Worm (Caenorhabditis elegans) whole organism, mixed stage, embryonic: ENCODE results near the gene F38A1.13.

Experiments used
- M03D4.4 ChIP-seq: sonication (generic microtip); optimal IDR thresholded peaks from 2 replicates; lab custom pipeline; 2017; ENCODE audit warnings: mild to moderate bottlenecking, missing genetic modification characterization, missing compliant biosample characterization
- blmp-1 ChIP-seq: fragments of 150-350 bp; optimal IDR thresholded peaks from 2 replicates; lab custom pipeline; 2014; ENCODE audit warnings: missing biosample characterization, missing genetic modification characterization
- ceh-43 ChIP-seq: fragments of 200-800 bp; sonication (Bioruptor generic); optimal IDR thresholded peaks from 2 replicates; lab custom pipeline; 2018; ENCODE audit warnings: mild to moderate bottlenecking, missing genetic modification characterization, moderate library complexity, missing compliant biosample characterization
- ceh-83 ChIP-seq: fragments of 200-800 bp; sonication (Bioruptor generic); optimal IDR thresholded peaks from 2 replicates; lab custom pipeline; 2018; ENCODE audit warnings: mild to moderate bottlenecking, missing genetic modification characterization, missing compliant biosample characterization
- ces-1 ChIP-seq: fragments of 150-350 bp; optimal IDR thresholded peaks from 2 replicates; lab custom pipeline; 2014; ENCODE audit warnings: missing biosample characterization, missing genetic modification reagents, missing genetic modification characterization
- cnd-1 ChIP-seq: fragments of 200-800 bp; sonication (Bioruptor generic); optimal IDR thresholded peaks from 2 replicates; lab custom pipeline; 2018; ENCODE audit warnings: mild to moderate bottlenecking, missing genetic modification characterization, missing compliant biosample characterization
- elt-1 ChIP-seq: sonication (generic microtip); optimal IDR thresholded peaks from 2 replicates; lab custom pipeline; 2017; ENCODE audit warnings: missing genetic modification characterization, mild to moderate bottlenecking, missing compliant biosample characterization, antibody characterized with exemption, moderate library complexity, borderline replicate concordance; ENCODE audit not compliant: insufficient read depth
- elt-3 ChIP-seq: fragments of 150-350 bp; optimal IDR thresholded peaks from 2 replicates; lab custom pipeline; 2014; ENCODE audit warnings: missing biosample characterization, missing genetic modification characterization
- flh-1 ChIP-seq: fragments of 200-800 bp; sonication (Bioruptor generic); optimal IDR thresholded peaks from 2 replicates; lab custom pipeline; 2018; ENCODE audit warnings: mild to moderate bottlenecking, missing genetic modification characterization, moderate library complexity, missing compliant biosample characterization
- ham-2 ChIP-seq: fragments of 200-800 bp; sonication (Bioruptor generic); optimal IDR thresholded peaks from 2 replicates; lab custom pipeline; 2018; ENCODE audit warnings: mild to moderate bottlenecking, missing genetic modification characterization, missing compliant biosample characterization
- hlh-1 ChIP-seq: fragments of 150-350 bp; optimal IDR thresholded peaks from 2 replicates; lab custom pipeline; 2014; ENCODE audit warnings: missing biosample characterization, missing genetic modification reagents, missing genetic modification characterization
- lin-13 ChIP-seq: fragments of 150-350 bp; optimal IDR thresholded peaks from 2 replicates; lab custom pipeline; 2014; ENCODE audit warnings: missing biosample characterization, missing genetic modification characterization
- lin-32 ChIP-seq: fragments of 200-800 bp; sonication (Bioruptor generic); optimal IDR thresholded peaks from 2 replicates; lab custom pipeline; 2018; ENCODE audit warnings: mild to moderate bottlenecking, missing genetic modification characterization, missing compliant biosample characterization
- lsy-2 ChIP-seq: fragments of 150-350 bp; optimal IDR thresholded peaks from 2 replicates; lab custom pipeline; 2014; ENCODE audit warnings: missing biosample characterization, missing genetic modification characterization
- mep-1 ChIP-seq: fragments of 150-350 bp; optimal IDR thresholded peaks from 2 replicates; lab custom pipeline; 2017; ENCODE audit warnings: missing biosample characterization, missing genetic modification reagents, missing genetic modification characterization, inconsistent platforms
- mls-2 ChIP-seq: sonication (generic microtip); optimal IDR thresholded peaks from 2 replicates; lab custom pipeline; 2016; ENCODE audit warnings: mild to moderate bottlenecking, missing genetic modification characterization, moderate library complexity, missing compliant biosample characterization
- nhr-12 ChIP-seq: fragments of 150-350 bp; optimal IDR thresholded peaks from 2 replicates; lab custom pipeline; 2014; ENCODE audit warnings: missing biosample characterization, missing genetic modification characterization
- nhr-2 ChIP-seq: fragments of 150-350 bp; optimal IDR thresholded peaks from 2 replicates; lab custom pipeline; 2014; ENCODE audit warnings: missing biosample characterization, missing genetic modification characterization
- nhr-237 ChIP-seq: fragments of 150-350 bp; optimal IDR thresholded peaks from 2 replicates; lab custom pipeline; 2014; ENCODE audit warnings: missing biosample characterization, missing genetic modification characterization
- nhr-76 ChIP-seq: sonication (generic microtip); optimal IDR thresholded peaks from 2 replicates; lab custom pipeline; 2017; ENCODE audit warnings: missing biosample characterization, missing genetic modification characterization
- sem-2 ChIP-seq: fragments of 200-800 bp; sonication (Bioruptor generic); optimal IDR thresholded peaks from 2 replicates; lab custom pipeline; 2018; ENCODE audit warnings: mild to moderate bottlenecking, missing genetic modification characterization, missing compliant biosample characterization
- snpc-4 ChIP-seq: fragments of 150-350 bp; optimal IDR thresholded peaks from 2 replicates; lab custom pipeline; 2014; ENCODE audit warnings: missing biosample characterization, missing genetic modification characterization
- sptf-1 ChIP-seq: sonication (generic microtip); optimal IDR thresholded peaks from 2 replicates; lab custom pipeline; 2017; ENCODE audit warnings: mild to moderate bottlenecking, missing genetic modification characterization, moderate library complexity, missing compliant biosample characterization
- tbx-8 ChIP-seq: fragments of 200-800 bp; sonication (Bioruptor generic); optimal IDR thresholded peaks from 2 replicates; lab custom pipeline; 2018; ENCODE audit warnings: mild to moderate bottlenecking, missing genetic modification characterization, moderate library complexity, missing compliant biosample characterization
- unc-120 ChIP-seq: sonication (generic microtip); optimal IDR thresholded peaks from 2 replicates; lab custom pipeline; 2017; ENCODE audit warnings: missing genetic modification characterization, missing compliant biosample characterization; ENCODE audit not compliant: poor library complexity, severe bottlenecking
- unc-39 ChIP-seq: fragments of 150-350 bp; optimal IDR thresholded peaks from 2 replicates; lab custom pipeline; 2014; ENCODE audit warnings: missing biosample characterization, missing genetic modification characterization
- unc-62 ChIP-seq: fragments of 150-350 bp; optimal IDR thresholded peaks from 2 replicates; lab custom pipeline; 2014; ENCODE audit warnings: missing biosample characterization, missing genetic modification reagents, missing genetic modification characterization
- zip-8 ChIP-seq: fragments of 150-350 bp; optimal IDR thresholded peaks from 2 replicates; lab custom pipeline; 2014; ENCODE audit warnings: missing biosample characterization, missing genetic modification characterization
- ztf-11 ChIP-seq: fragments of 150-350 bp; optimal IDR thresholded peaks from 2 replicates; lab custom pipeline; 2014; ENCODE audit warnings: missing biosample characterization, missing genetic modification characterization

The F38A1.13 gene

ce11 chrIV:1225596-1226232 is 39.3 kb upstream of the F38A1.13 start, which contains the start of gene W09G12.8:
TSS of gene W09G12.8 (plus strand) at chrIV:1226182.
- no peak for TF ChIP-seq ztf-11 (tag; lab: Kevin White, UChicago)
- peak; percentile 0 for TF ChIP-seq zip-8 (tag; lab: Kevin White, UChicago)

ce11 chrIV:1228675-1229130 is 36.3 kb upstream of the F38A1.13 start, which contains the start of gene W09G12.7:
TSS of gene W09G12.7 (plus strand) at chrIV:1229080.
- TF ChIP-seq cnd-1 (tag; lab: Kevin White, UChicago), result no peak
- no peak for TF ChIP-seq snpc-4 (tag; lab: Kevin White, UChicago)
- no peak for TF ChIP-seq ham-2
- no peak for TF ChIP-seq elt-1 (tag; lab: Kevin White, UChicago)
- no peak for TF ChIP-seq nhr-76 (tag; lab: Kevin White, UChicago)
- no peak for TF ChIP-seq mls-2 (tag; lab: Kevin White, UChicago)
- no peak for TF ChIP-seq nhr-237 (tag; lab: Kevin White, UChicago)
- TF ChIP-seq lin-13 (tag; lab: Kevin White, UChicago), result no peak
- TF ChIP-seq sem-2 (GFP tag; lab: Kevin White, UChicago), result no peak
- TF ChIP-seq sptf-1, result no peak
- no peak for TF ChIP-seq flh-1 (GFP tag; lab: Kevin White, UChicago)
- no peak for TF ChIP-seq unc-120 (tag; lab: Kevin White, UChicago)
- TF ChIP-seq lin-32 (GFP tag; lab: Kevin White, UChicago), result no peak
- TF ChIP-seq unc-62 (GFP tag; lab: Kevin White, UChicago), result no peak
- no peak for TF ChIP-seq ces-1 (GFP tag; lab: Kevin White, UChicago)
- no peak for TF ChIP-seq zip-8 (tag; lab: Kevin White, UChicago)
- TF ChIP-seq blmp-1, result no peak

- TF ChIP-seq lsy-2 (tag; lab: Kevin White, UChicago), result no peak
- TF ChIP-seq tbx-8 (GFP tag; lab: Kevin White, UChicago), result no peak
Observed at ce11 chrIV:1231589-1231988, 33.4 kb upstream of the F38A1.13 start, which contains the start of gene W09G12.6. TSS of gene W09G12.6 (plus strand) at chrIV:1231889.

ce11 chrIV:1232419-1233145 is 32.4 kb upstream of the F38A1.13 start:
- TF ChIP-seq elt-3 (tag; lab: Kevin White, UChicago) (no peak), sem-2 (GFP tag; lab: Kevin White, UChicago) (no peak), lin-13 (tag; lab: Kevin White, UChicago) (no peak), mep-1 (tag; lab: Kevin White, UChicago) (no peak), unc-62 (GFP tag; lab: Kevin White, UChicago) (no peak), ces-1 (GFP tag; lab: Kevin White, UChicago) (no peak), lin-32 (GFP tag; lab: Kevin White, UChicago) (no peak), nhr-237 (tag; lab: Kevin White, UChicago) (no peak), unc-120 (tag; lab: Kevin White, UChicago) (no peak), hlh-1 (tag; lab: Kevin White, UChicago) (no peak), ceh-43 (no peak), nhr-2 (tag; lab: Kevin White, UChicago) (no peak), ztf-11 (tag; lab: Kevin White, UChicago) (no peak), ceh-83 (GFP tag; lab: Kevin White, UChicago) (no peak)

- TF ChIP-seq elt-3 (tag; lab: Kevin White, UChicago) (no peak), unc-62 (GFP tag; lab: Kevin White, UChicago) (no peak), mls-2 (tag; lab: Kevin White, UChicago) (no peak), nhr-2 (tag; lab: Kevin White, UChicago) (no peak), cnd-1 (tag; lab: Kevin White, UChicago) (no peak), unc-39 (tag; lab: Kevin White, UChicago) (no peak), elt-1 (tag; lab: Kevin White, UChicago) (no peak), nhr-12 (no peak), sem-2 (GFP tag; lab: Kevin White, UChicago) (no peak), tbx-8 (GFP tag; lab: Kevin White, UChicago) (no peak), snpc-4 (tag; lab: Kevin White, UChicago) (no peak), M03D4.4 (tag; lab: Kevin White, UChicago) (no peak)
Observed at ce11 chrIV:1234780-1235179, 30.2 kb upstream of the F38A1.13 start.
